Worm (Caenorhabditis elegans) whole organism, L2 larva: ENCODE results near the gene W07G4.1.

ENCODE experiments used
- R02D3.7 ChIP-seq: fragments of 150-350 bp; optimal IDR thresholded peaks from 2 replicates; lab custom pipeline; 2014; ENCODE audit warnings: missing biosample characterization, missing genetic modification characterization
- ceh-16 ChIP-seq: fragments of 150-350 bp; optimal IDR thresholded peaks from 2 replicates; lab custom pipeline; 2014; ENCODE audit warnings: missing biosample characterization, missing genetic modification characterization
- gmeb-1 ChIP-seq: fragments of 150-350 bp; optimal IDR thresholded peaks from 2 replicates; lab custom pipeline; 2014; ENCODE audit warnings: missing biosample characterization, missing genetic modification characterization
- mab-5 ChIP-seq: fragments of 150-350 bp; optimal IDR thresholded peaks from 2 replicates; lab custom pipeline; 2014; ENCODE audit warnings: missing biosample characterization, missing genetic modification characterization
- nhr-10 ChIP-seq: sonication (generic microtip); optimal IDR thresholded peaks from 2 replicates; lab custom pipeline; 2017; ENCODE audit warnings: missing biosample characterization, missing genetic modification characterization
- nhr-25 ChIP-seq: fragments of 150-350 bp; sonication (generic microtip); optimal IDR thresholded peaks from 3 replicates; lab custom pipeline; 2014; ENCODE audit warnings: missing biosample characterization, missing genetic modification characterization
- nhr-77 ChIP-seq: fragments of 150-350 bp; optimal IDR thresholded peaks from 2 replicates; lab custom pipeline; 2014; ENCODE audit warnings: missing biosample characterization, missing genetic modification characterization
- skn-1 ChIP-seq: sonication (generic microtip); optimal IDR thresholded peaks from 2 replicates; lab custom pipeline; 2017; ENCODE audit warnings: missing biosample characterization, missing genetic modification characterization
- unc-39 ChIP-seq: fragments of 150-350 bp; optimal IDR thresholded peaks from 2 replicates; lab custom pipeline; 2014; ENCODE audit warnings: missing biosample characterization, missing genetic modification characterization
- zag-1 ChIP-seq: fragments of 150-350 bp; optimal IDR thresholded peaks from 2 replicates; lab custom pipeline; 2014; ENCODE audit warnings: missing biosample characterization, missing genetic modification characterization
- ztf-1 ChIP-seq: fragments of 200-800 bp; sonication (Bioruptor generic); conservative IDR thresholded peaks from 2 replicates; pipeline ENCODE4 v1.3.6; 2022; ENCODE audit warnings: missing genetic modification characterization, missing compliant biosample characterization
- ztf-11 ChIP-seq: sonication (generic microtip); optimal IDR thresholded peaks from 2 replicates; lab custom pipeline; 2017; ENCODE audit warnings: missing biosample characterization, missing genetic modification characterization
- ztf-4 ChIP-seq: fragments of 150-350 bp; optimal IDR thresholded peaks from 2 replicates; lab custom pipeline; 2014; ENCODE audit warnings: missing biosample characterization, missing genetic modification characterization

ce11 chrV:13026631-13027299, 6.6 kb upstream of the W07G4.1 start:
- TF ChIP-seq R02D3.7 (no peak), skn-1 (tag; lab: Kevin White, UChicago) (no peak), ztf-4 (tag; lab: Kevin White, UChicago) (no peak), zag-1 (no peak), ztf-11 (tag; lab: Kevin White, UChicago) (no peak), gmeb-1 (no peak), nhr-10 (tag; lab: Kevin White, UChicago) (no peak), ceh-16 (tag; lab: Kevin White, UChicago) (no peak), mab-5 (tag; lab: Kevin White, UChicago) (no peak), ztf-1 (GFP tag; lab: Robert Waterston, UW) (no peak), nhr-77 (tag; lab: Kevin White, UChicago) (no peak), nhr-25 (tag; lab: Kevin White, UChicago) (no peak), unc-39 (tag; lab: Kevin White, UChicago) (no peak)
